Worm (Caenorhabditis elegans) whole organism, mixed stage, embryonic: Measurements from ENCODE around the gene srsx-27.

Experiments used
- ceh-39 ChIP-seq: fragments of 150-350 bp; optimal IDR thresholded peaks from 2 replicates; lab custom pipeline; 2014; ENCODE audit warnings: missing biosample characterization, missing genetic modification characterization
- ces-1 ChIP-seq: fragments of 150-350 bp; optimal IDR thresholded peaks from 2 replicates; lab custom pipeline; 2014; ENCODE audit warnings: missing biosample characterization, missing genetic modification reagents, missing genetic modification characterization
- elt-1 ChIP-seq: sonication (generic microtip); optimal IDR thresholded peaks from 2 replicates; lab custom pipeline; 2017; ENCODE audit warnings: missing genetic modification characterization, mild to moderate bottlenecking, missing compliant biosample characterization, antibody characterized with exemption, moderate library complexity, borderline replicate concordance; ENCODE audit not compliant: insufficient read depth
- lin-13 ChIP-seq: fragments of 150-350 bp; optimal IDR thresholded peaks from 2 replicates; lab custom pipeline; 2014; ENCODE audit warnings: missing biosample characterization, missing genetic modification characterization
- lsy-2 ChIP-seq: fragments of 150-350 bp; optimal IDR thresholded peaks from 2 replicates; lab custom pipeline; 2014; ENCODE audit warnings: missing biosample characterization, missing genetic modification characterization
- mep-1 ChIP-seq: fragments of 150-350 bp; optimal IDR thresholded peaks from 2 replicates; lab custom pipeline; 2017; ENCODE audit warnings: missing biosample characterization, missing genetic modification reagents, missing genetic modification characterization, inconsistent platforms
- nhr-12 ChIP-seq: fragments of 150-350 bp; optimal IDR thresholded peaks from 2 replicates; lab custom pipeline; 2014; ENCODE audit warnings: missing biosample characterization, missing genetic modification characterization
- nhr-237 ChIP-seq: fragments of 150-350 bp; optimal IDR thresholded peaks from 2 replicates; lab custom pipeline; 2014; ENCODE audit warnings: missing biosample characterization, missing genetic modification characterization
- nhr-28 ChIP-seq: fragments of 150-350 bp; optimal IDR thresholded peaks from 2 replicates; lab custom pipeline; 2014; ENCODE audit warnings: missing biosample characterization, missing genetic modification characterization
- nhr-76 ChIP-seq: sonication (generic microtip); optimal IDR thresholded peaks from 2 replicates; lab custom pipeline; 2017; ENCODE audit warnings: missing biosample characterization, missing genetic modification characterization
- ztf-11 ChIP-seq: fragments of 150-350 bp; optimal IDR thresholded peaks from 2 replicates; lab custom pipeline; 2014; ENCODE audit warnings: missing biosample characterization, missing genetic modification characterization

DNA sequence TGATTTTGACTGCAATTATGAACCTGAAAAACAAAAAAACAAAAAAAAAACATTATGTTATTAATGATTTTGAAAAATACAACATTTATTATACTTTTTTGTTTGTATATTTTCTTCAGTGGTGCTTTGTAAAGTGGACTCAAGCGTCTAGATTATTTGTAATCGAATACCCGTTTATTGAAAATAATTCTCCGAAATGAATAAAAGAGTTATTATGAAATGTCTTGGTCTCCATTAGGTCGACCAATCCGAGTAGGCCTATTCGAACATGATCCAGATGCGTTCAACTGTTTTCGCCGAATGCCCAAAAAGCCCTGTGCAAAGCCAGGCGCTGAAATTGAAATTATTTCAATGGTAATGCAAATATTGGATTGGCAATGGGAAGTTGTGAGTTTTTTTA lies 32.4 kb upstream of the srsx-27 start, which contains the start of gene C08B6.5:
- TF ChIP-seq nhr-237 (tag; lab: Kevin White, UChicago), result no peak
- no peak for TF ChIP-seq nhr-28 (tag; lab: Kevin White, UChicago)
- no peak for TF ChIP-seq ztf-11 (tag; lab: Kevin White, UChicago)
- no peak for TF ChIP-seq ces-1 (GFP tag; lab: Kevin White, UChicago)
- TF ChIP-seq nhr-12 (tag; lab: Kevin White, UChicago), result no peak
- TF ChIP-seq elt-1 (tag; lab: Kevin White, UChicago), result no peak
- TF ChIP-seq mep-1 (tag; lab: Kevin White, UChicago), result no peak
- no peak for TF ChIP-seq nhr-76 (tag; lab: Kevin White, UChicago)
- no peak for TF ChIP-seq lin-13 (tag; lab: Kevin White, UChicago)
- TF ChIP-seq ceh-39 (tag; lab: Kevin White, UChicago), result no peak
- TF ChIP-seq lsy-2 (tag; lab: Kevin White, UChicago), result no peak
